Fruit fly (Drosophila melanogaster) whole organism, embryonic: Measurements from ENCODE around the gene CG10467.
A peak's percentile ranks its signal among the peaks of the same experiment; 100 is the strongest.

Experiments
- Aef1 ChIP-seq: fragments of 200-800 bp; sonication (Bioruptor generic); IDR thresholded peaks from 3 replicates; pipeline ENCODE4 v1.3.6; 2022; ENCODE audit warnings: missing biosample characterization, missing genetic modification characterization
- Dad ChIP-seq: fragments of 200-800 bp; sonication (Bioruptor generic); optimal IDR thresholded peaks from 3 replicates; lab custom pipeline; 2016; ENCODE audit warnings: missing biosample characterization, missing genetic modification characterization
- Ssrp ChIP-seq: fragments of 200-800 bp; sonication (Bioruptor generic); optimal IDR thresholded peaks from 2 replicates; lab custom pipeline; 2018; ENCODE audit warnings: missing biosample characterization, mild to moderate bottlenecking, missing genetic modification characterization, moderate library complexity
- Xbp1 ChIP-seq: fragments of 200-800 bp; sonication (Bioruptor generic); optimal IDR thresholded peaks from 3 replicates; lab custom pipeline; 2016; ENCODE audit warnings: missing biosample characterization, mild to moderate bottlenecking, missing genetic modification characterization
- btn ChIP-seq: fragments of 200-800 bp; sonication (Bioruptor generic); optimal IDR thresholded peaks from 2 replicates; lab custom pipeline; 2016; ENCODE audit warnings: missing biosample characterization, missing genetic modification characterization
- row ChIP-seq: fragments of 200-800 bp; sonication (Bioruptor generic); IDR thresholded peaks from 3 replicates; pipeline ENCODE4 v1.3.6; 2022; ENCODE audit warnings: missing biosample characterization, missing genetic modification characterization
- unc-4 ChIP-seq: fragments of 200-800 bp; sonication (Bioruptor generic); IDR thresholded peaks from 2 replicates; pipeline ENCODE4 v1.3.6; 2022; ENCODE audit warnings: missing biosample characterization, missing genetic modification characterization; ENCODE audit not compliant: partially characterized antibody
- zen ChIP-seq: fragments of 200-800 bp; sonication (Bioruptor generic); optimal IDR thresholded peaks from 3 replicates; lab custom pipeline; 2018; ENCODE audit warnings: missing biosample characterization, mild to moderate bottlenecking, missing genetic modification characterization, moderate library complexity
- zen2 ChIP-seq: fragments of 200-800 bp; sonication (Bioruptor generic); IDR thresholded peaks from 3 replicates; pipeline ENCODE4 v1.3.6; 2022; ENCODE audit warnings: missing biosample characterization, missing genetic modification characterization; ENCODE audit not compliant: partially characterized antibody

DNA sequence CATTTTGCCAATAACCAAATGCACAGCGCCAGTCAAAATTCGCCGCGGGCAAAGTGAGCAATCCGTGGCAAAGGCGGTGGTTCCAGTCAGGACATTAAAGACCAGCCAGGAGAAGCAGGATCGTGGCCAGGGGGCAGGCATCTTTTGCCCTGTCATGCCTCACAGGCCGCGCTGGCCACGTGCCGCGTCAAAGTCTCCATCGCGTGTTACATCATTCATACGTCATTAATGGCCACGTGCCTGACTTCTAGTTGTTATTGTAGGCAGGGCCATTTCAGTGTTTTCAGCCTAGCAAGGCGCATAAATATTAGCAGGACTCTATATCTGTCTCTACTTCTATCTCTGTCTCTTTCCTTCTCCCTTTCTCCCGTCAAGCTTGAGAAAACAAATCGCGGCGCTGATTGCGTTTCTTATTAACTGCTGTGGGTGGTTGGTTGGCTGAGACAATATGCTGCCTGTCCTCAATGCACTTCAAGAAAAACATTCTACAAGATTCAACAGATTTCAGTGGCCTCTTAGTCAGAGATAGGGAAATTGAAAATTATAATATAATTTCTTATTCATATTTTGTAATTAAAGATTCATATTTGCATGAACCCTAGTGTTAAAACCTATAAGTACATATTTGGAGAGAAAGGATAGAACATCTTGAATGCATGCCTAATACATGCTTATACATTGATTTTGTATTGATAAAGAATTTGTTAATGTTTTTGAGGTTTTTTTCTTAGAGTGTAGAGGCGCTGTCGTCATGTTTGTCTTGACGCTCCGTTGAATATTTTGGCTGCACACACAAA lies 13.9 kb upstream of the CG10467 start:
- TF ChIP-seq Ssrp (tag; lab: Kevin White, UChicago) (peak; percentile 34), zen (tag; lab: Kevin White, UChicago) (no peak), unc-4 (GFP tag; lab: Robert Waterston, UW) (no peak), Dad (GFP tag; lab: Kevin White, UChicago) (no peak), Aef1 (no peak), zen2 (GFP tag; lab: Robert Waterston, UW) (no peak), btn (no peak), Xbp1 (no peak), row (GFP tag; lab: Robert Waterston, UW) (no peak)
